Worm (Caenorhabditis elegans) whole organism, young adult: ENCODE data around the gene Y48A6B.14.

ENCODE experiments used
- F49E8.2 ChIP-seq: sonication (generic microtip); optimal IDR thresholded peaks from 3 replicates; lab custom pipeline; 2017; ENCODE audit warnings: missing genetic modification characterization, mild to moderate bottlenecking, missing compliant biosample characterization, antibody characterized with exemption, moderate library complexity; ENCODE audit not compliant: insufficient read depth
- F57C9.4 ChIP-seq: sonication (generic microtip); optimal IDR thresholded peaks from 2 replicates; lab custom pipeline; 2017; ENCODE audit warnings: mild to moderate bottlenecking, missing genetic modification characterization, missing compliant biosample characterization
- Y53G8AR.9 ChIP-seq: fragments of 200-800 bp; sonication (Bioruptor generic); conservative IDR thresholded peaks from 2 replicates; pipeline ENCODE4 v1.3.6; 2022; ENCODE audit warnings: missing genetic modification reagents, missing genetic modification characterization, missing compliant biosample characterization
- ZK185.1 ChIP-seq: sonication (generic microtip); optimal IDR thresholded peaks from 2 replicates; lab custom pipeline; 2016; ENCODE audit warnings: mild to moderate bottlenecking, missing genetic modification characterization, missing compliant biosample characterization; ENCODE audit not compliant: poor library complexity, severe bottlenecking
- attf-3 ChIP-seq: fragments of 200-800 bp; sonication (Bioruptor generic); conservative IDR thresholded peaks from 2 replicates; pipeline ENCODE4 v1.3.6; 2022; ENCODE audit warnings: missing genetic modification reagents, missing genetic modification characterization, missing compliant biosample characterization
- dpff-1 ChIP-seq: sonication (generic microtip); optimal IDR thresholded peaks from 2 replicates; lab custom pipeline; 2017; ENCODE audit warnings: mild to moderate bottlenecking, missing genetic modification characterization, missing compliant biosample characterization
- hlh-26 ChIP-seq: fragments of 200-800 bp; sonication (Bioruptor generic); conservative IDR thresholded peaks from 2 replicates; pipeline ENCODE4 v1.3.6; 2022; ENCODE audit warnings: missing genetic modification reagents, missing genetic modification characterization, missing compliant biosample characterization
- hrde-1 ChIP-seq: sonication (generic microtip); optimal IDR thresholded peaks from 2 replicates; lab custom pipeline; 2016; ENCODE audit warnings: missing genetic modification characterization, mild to moderate bottlenecking, missing compliant biosample characterization, moderate library complexity, missing genotype, missing genetic modification reagents, borderline replicate concordance
- pha-4 ChIP-seq: fragments of 150-350 bp; sonication (generic microtip); optimal IDR thresholded peaks from 2 replicates; lab custom pipeline; 2014; ENCODE audit warnings: missing biosample characterization, missing genetic modification reagents, missing genetic modification characterization
- repo-1 ChIP-seq: sonication (generic microtip); optimal IDR thresholded peaks from 2 replicates; lab custom pipeline; 2017; ENCODE audit warnings: mild to moderate bottlenecking, missing genetic modification characterization, missing compliant biosample characterization
- unc-62 ChIP-seq: fragments of 150-350 bp; optimal IDR thresholded peaks from 2 replicates; lab custom pipeline; 2014; ENCODE audit warnings: missing biosample characterization, missing genetic modification reagents, missing genetic modification characterization

DNA sequence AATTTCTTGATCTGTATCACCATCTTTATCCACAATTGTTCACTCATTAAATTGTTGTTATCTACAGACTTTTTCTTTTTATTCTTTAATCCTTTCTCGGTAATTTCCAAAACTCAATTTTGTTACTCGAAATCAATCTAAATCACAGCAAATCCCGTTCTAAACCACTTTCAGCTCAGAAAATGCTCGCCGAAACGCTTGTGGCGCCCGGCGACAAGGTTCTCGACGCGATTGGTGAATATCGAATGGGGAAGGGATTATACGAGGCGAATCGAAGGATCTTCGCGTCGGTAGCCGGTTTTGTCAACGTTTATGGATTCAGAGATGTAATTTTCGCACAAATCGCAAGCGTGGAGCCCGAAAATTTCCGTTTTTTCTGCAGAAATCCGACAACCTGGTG is 22.5 kb upstream of the Y48A6B.14 start, which contains the start of gene exos-1:
- TF ChIP-seq repo-1 (tag; lab: Kevin White, UChicago), result no peak
- no peak for TF ChIP-seq dpff-1 (tag; lab: Kevin White, UChicago)
- TF ChIP-seq ZK185.1 (tag; lab: Kevin White, UChicago), result no peak
- TF ChIP-seq F57C9.4 (tag; lab: Kevin White, UChicago), result no peak
- TF ChIP-seq unc-62 (GFP tag; lab: Kevin White, UChicago), result no peak
- no peak for TF ChIP-seq pha-4 (tag; lab: Kevin White, UChicago)
- no peak for TF ChIP-seq F49E8.2
- no peak for TF ChIP-seq hrde-1 (tag; lab: Kevin White, UChicago)
- TF ChIP-seq Y53G8AR.9 (GFP tag; lab: Robert Waterston, UW), result peak; percentile 71; the same call in 1 of the 2 replicates
- peak; percentile 33; the same call in 1 of the 2 replicates for TF ChIP-seq attf-3 (GFP tag; lab: Robert Waterston, UW)
- no peak for TF ChIP-seq hlh-26 (GFP tag; lab: Robert Waterston, UW)
